Worm (Caenorhabditis elegans): Measurements from ENCODE around the gene R13H4.2.

Gene R13H4.2

ce11 chrV:11862817-11863216 lies 26.6 kb downstream of the R13H4.2 start, which contains the start of gene R13H4.6:
R13H4.6 (plus strand) TSS chrV:11863117.
- TF ChIP-seq dao-5 (tag; optimal IDR thresholded peaks at IDR 0.05) (no peak), him-1 (tag; optimal IDR thresholded peaks at IDR 0.05) (no peak), W03F9.2 (tag; optimal IDR thresholded peaks at IDR 0.05) (no peak)

- TF ChIP-seq dao-5 (tag; optimal IDR thresholded peaks at IDR 0.05) (no peak), him-1 (tag; optimal IDR thresholded peaks at IDR 0.05) (no peak), W03F9.2 (tag; optimal IDR thresholded peaks at IDR 0.05) (no peak)
Measured at ce11 chrV:11868142-11868541, 32.0 kb downstream of the R13H4.2 start, which contains the start of gene R13H4.7. R13H4.7 (minus strand) TSS chrV:11868242.

DNA sequence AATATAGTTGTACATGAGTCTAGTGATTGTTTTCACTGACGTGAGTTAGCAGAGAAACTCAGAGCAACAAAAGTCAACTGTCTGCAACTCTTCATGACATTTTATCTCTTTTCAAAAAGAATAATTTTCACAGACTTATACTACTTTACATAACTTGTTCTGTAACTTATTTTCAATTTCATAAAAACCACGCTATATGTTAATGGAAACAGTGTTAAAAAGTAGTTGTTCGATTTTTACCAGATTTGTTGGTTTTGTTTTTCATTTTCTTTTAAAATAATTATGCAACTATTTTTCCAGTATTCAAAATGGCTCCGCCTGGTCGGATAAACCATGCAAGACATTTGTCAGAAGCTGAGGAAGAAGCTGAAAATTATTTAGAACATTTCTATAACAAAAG lies 38.9 kb downstream of the R13H4.2 start, which contains the start of gene sulp-4:
Gene sulp-4, plus strand, starts transcription at position 301 of the 400 bp plus-strand sequence.
- no peak for TF ChIP-seq dao-5 (tag; optimal IDR thresholded peaks at IDR 0.05)
- TF ChIP-seq W03F9.2 (tag; optimal IDR thresholded peaks at IDR 0.05) = no peak
- TF ChIP-seq him-1 (tag; optimal IDR thresholded peaks at IDR 0.05) = no peak

- TF ChIP-seq dao-5 (tag; optimal IDR thresholded peaks at IDR 0.05) (no peak), him-1 (tag; optimal IDR thresholded peaks at IDR 0.05) (no peak), W03F9.2 (tag; optimal IDR thresholded peaks at IDR 0.05) (no peak)
Measured at ce11 chrV:11876657-11877056, 40.5 kb downstream of the R13H4.2 start.

- TF ChIP-seq dao-5 (tag; optimal IDR thresholded peaks at IDR 0.05) = no peak
- no peak for TF ChIP-seq W03F9.2 (tag; optimal IDR thresholded peaks at IDR 0.05)
Measured at ce11 chrV:11879732-11880131, 43.5 kb downstream of the R13H4.2 start, which contains the start of gene sulp-5. sulp-5 (plus strand) TSS chrV:11880032.

DNA sequence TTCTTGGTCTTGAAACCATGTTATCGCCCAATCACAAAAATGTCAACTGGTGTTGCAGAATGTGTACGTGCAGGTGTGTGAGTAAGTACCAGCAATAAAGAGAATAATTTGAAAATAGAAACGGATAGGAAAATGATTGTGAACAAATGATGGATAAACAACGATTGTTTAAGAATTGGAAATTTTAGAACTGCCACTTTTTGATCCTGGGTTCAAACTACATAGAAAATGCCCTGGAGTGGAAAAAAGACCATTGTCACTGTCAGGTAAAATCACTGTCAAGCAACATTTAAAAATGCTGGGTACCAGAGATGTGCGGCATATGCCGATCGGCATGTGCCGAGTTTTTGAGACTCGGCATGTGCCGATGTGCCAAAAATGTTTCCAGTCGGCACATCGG lies 47.0 kb downstream of the R13H4.2 start:
- TF ChIP-seq W03F9.2 (tag; optimal IDR thresholded peaks at IDR 0.05) (no peak), dao-5 (tag; optimal IDR thresholded peaks at IDR 0.05) (no peak), him-1 (tag; optimal IDR thresholded peaks at IDR 0.05) (no peak)

- TF ChIP-seq W03F9.2 (tag; optimal IDR thresholded peaks at IDR 0.05) (no peak), dao-5 (tag; optimal IDR thresholded peaks at IDR 0.05) (no peak), him-1 (tag; optimal IDR thresholded peaks at IDR 0.05) (no peak)
Measured at ce11 chrV:11885087-11885486, 48.9 kb downstream of the R13H4.2 start.

ce11 chrV:11885939-11886338 lies 49.7 kb downstream of the R13H4.2 start:
- TF ChIP-seq W03F9.2 (tag; optimal IDR thresholded peaks at IDR 0.05) (no peak), him-1 (tag; optimal IDR thresholded peaks at IDR 0.05) (no peak), dao-5 (tag; optimal IDR thresholded peaks at IDR 0.05) (no peak)
